Worm (Caenorhabditis elegans): Measurements from ENCODE around the gene piit-1.

DNA sequence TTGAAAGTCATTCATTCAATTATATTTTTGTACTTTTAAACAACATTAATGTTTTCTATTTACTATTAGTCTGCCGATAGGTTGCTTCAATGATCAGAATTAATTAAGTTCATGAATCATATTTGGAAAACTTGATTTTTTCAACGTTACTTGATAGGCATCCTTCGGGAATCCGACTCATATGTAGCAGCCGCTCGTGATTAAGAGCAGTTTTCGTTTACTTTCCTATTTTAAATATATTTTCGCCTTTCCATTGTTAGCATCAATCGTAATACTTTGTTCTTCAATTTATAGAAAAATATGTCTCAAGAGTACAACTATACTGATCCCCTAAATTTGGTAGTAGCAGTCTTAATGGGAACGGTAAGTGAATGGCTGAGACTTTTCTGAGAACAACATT is 29.1 kb downstream of the piit-1 start, which contains the start of gene srx-90:
- TF ChIP-seq nhr-11 (tag; optimal IDR thresholded peaks at IDR 0.05) (no peak), ceh-63 (GFP tag; optimal IDR thresholded peaks at IDR 0.05) (no peak), zag-1 (tag; optimal IDR thresholded peaks at IDR 0.05) (no peak), nhr-76 (tag; optimal IDR thresholded peaks at IDR 0.05) (no peak), egl-13 (tag; optimal IDR thresholded peaks at IDR 0.05) (no peak), pqm-1 (tag; optimal IDR thresholded peaks at IDR 0.05) (no peak), ceh-82 (tag; optimal IDR thresholded peaks at IDR 0.05) (no peak), lsy-2 (tag; optimal IDR thresholded peaks at IDR 0.05) (no peak), zip-4 (GFP tag; optimal IDR thresholded peaks at IDR 0.05) (no peak), lin-13 (GFP tag; optimal IDR thresholded peaks at IDR 0.05) (no peak), ama-1 (optimal IDR thresholded peaks at IDR 0.05) (no peak), nhr-84 (tag; optimal IDR thresholded peaks at IDR 0.05) (no peak)
